Worm (Caenorhabditis elegans) whole organism, midembryonic: ENCODE data around the gene wdr-4.

ENCODE experiments used
- cog-1 ChIP-seq: sonication (generic microtip); optimal IDR thresholded peaks from 2 replicates; lab custom pipeline; 2016; ENCODE audit warnings: missing genetic modification characterization, missing compliant biosample characterization
- flt-1 ChIP-seq: fragments of 200-800 bp; sonication (Bioruptor generic); IDR thresholded peaks from 2 replicates; pipeline ENCODE4 v1.3.6; 2022; ENCODE audit warnings: missing genetic modification characterization, missing compliant biosample characterization
- klf-2 ChIP-seq: fragments of 200-800 bp; sonication (Bioruptor generic); conservative IDR thresholded peaks from 2 replicates; pipeline ENCODE4 v1.3.6; 2022; ENCODE audit warnings: missing genetic modification reagents, missing genetic modification characterization, missing compliant biosample characterization

DNA sequence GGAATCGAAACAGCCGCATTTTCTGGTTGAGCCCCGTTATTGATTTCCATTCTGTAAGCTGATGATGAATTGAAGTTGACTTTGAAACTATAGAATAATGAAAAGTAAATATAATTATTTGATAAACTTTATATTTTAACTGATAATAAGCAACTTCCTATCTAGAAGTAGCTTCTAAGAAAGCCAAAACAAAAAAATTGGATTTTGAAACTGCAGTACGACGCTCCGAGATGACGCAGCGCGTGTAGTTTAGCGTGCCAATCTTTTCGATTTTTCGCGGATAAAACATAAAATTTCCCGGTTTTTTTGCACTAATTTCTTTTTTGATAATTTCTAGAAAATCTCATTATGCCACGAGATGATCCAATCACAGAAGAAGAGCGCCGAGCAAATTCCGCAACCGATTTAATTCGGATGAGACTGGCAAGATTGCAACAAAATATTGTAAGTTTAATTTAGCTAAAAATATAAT is 3.3 kb upstream of the wdr-4 start, which contains the start of the genes bath-41 and F37A4.2:
- TF ChIP-seq klf-2 (GFP tag; lab: Robert Waterston, UW) (no peak), flt-1 (GFP tag; lab: Robert Waterston, UW) (no peak), cog-1 (tag; lab: Kevin White, UChicago) (no peak)
